Fruit fly (Drosophila melanogaster) whole organism, adult: ENCODE results near the gene GlcAT-P.
A peak's percentile ranks its signal among the peaks of the same experiment; 100 is the strongest.

Source experiments
- CG11617 ChIP-seq: fragments of 200-800 bp; sonication (Bioruptor generic); optimal IDR thresholded peaks from 2 replicates; lab custom pipeline; 2017; ENCODE audit warnings: mild to moderate bottlenecking, missing biosample characterization, missing genetic modification reagents, missing genetic modification characterization
- CG12768 ChIP-seq: fragments of 200-800 bp; sonication (Bioruptor generic); optimal IDR thresholded peaks from 2 replicates; lab custom pipeline; 2017; ENCODE audit warnings: missing biosample characterization, missing genetic modification characterization, mild to moderate bottlenecking, moderate library complexity, missing genetic modification reagents
- CG14711 ChIP-seq: fragments of 200-800 bp; sonication (Bioruptor generic); optimal IDR thresholded peaks from 2 replicates; lab custom pipeline; 2018; ENCODE audit warnings: missing biosample characterization, mild to moderate bottlenecking, missing genetic modification characterization, moderate library complexity
- CG1620 ChIP-seq: fragments of 200-800 bp; sonication (Bioruptor generic); optimal IDR thresholded peaks from 2 replicates; lab custom pipeline; 2016; ENCODE audit warnings: missing biosample characterization, missing genetic modification characterization
- CG33017 ChIP-seq: fragments of 200-800 bp; sonication (Bioruptor generic); optimal IDR thresholded peaks from 2 replicates; lab custom pipeline; 2018; ENCODE audit warnings: missing biosample characterization, mild to moderate bottlenecking, missing genetic modification characterization, moderate library complexity
- CG5204 ChIP-seq: fragments of 200-800 bp; sonication (Bioruptor generic); optimal IDR thresholded peaks from 2 replicates; lab custom pipeline; 2016; ENCODE audit warnings: missing biosample characterization, missing genetic modification characterization
- CG7045 ChIP-seq: fragments of 200-800 bp; sonication (Bioruptor generic); optimal IDR thresholded peaks from 2 replicates; lab custom pipeline; 2017; ENCODE audit warnings: missing biosample characterization, mild to moderate bottlenecking, missing genetic modification characterization
- CG7101 ChIP-seq: fragments of 200-800 bp; sonication (Bioruptor generic); optimal IDR thresholded peaks from 2 replicates; lab custom pipeline; 2018; ENCODE audit warnings: missing biosample characterization, mild to moderate bottlenecking, missing genetic modification characterization, moderate library complexity
- Clk ChIP-seq: fragments of 200-800 bp; sonication (Bioruptor generic); optimal IDR thresholded peaks from 2 replicates; lab custom pipeline; 2017; ENCODE audit warnings: missing biosample characterization, missing genetic modification characterization
- Crg-1 ChIP-seq: fragments of 200-800 bp; sonication (Bioruptor generic); optimal IDR thresholded peaks from 2 replicates; lab custom pipeline; 2016; ENCODE audit warnings: missing biosample characterization, missing genetic modification characterization
- Hr96 ChIP-seq: fragments of 200-800 bp; sonication (Bioruptor generic); optimal IDR thresholded peaks from 2 replicates; lab custom pipeline; 2016; ENCODE audit warnings: missing biosample characterization, missing genetic modification characterization
- Mnt ChIP-seq: fragments of 200-800 bp; sonication (Bioruptor generic); optimal IDR thresholded peaks from 2 replicates; lab custom pipeline; 2016; ENCODE audit warnings: missing biosample characterization, mild to moderate bottlenecking, missing genetic modification characterization
- bab1 ChIP-seq: fragments of 200-800 bp; sonication (Bioruptor generic); optimal IDR thresholded peaks from 3 replicates; lab custom pipeline; 2019; ENCODE audit warnings: missing biosample characterization, mild to moderate bottlenecking, missing genetic modification characterization, moderate library complexity
- cic ChIP-seq: fragments of 200-800 bp; sonication (Bioruptor generic); optimal IDR thresholded peaks from 2 replicates; lab custom pipeline; 2017; ENCODE audit warnings: missing biosample characterization, mild to moderate bottlenecking, missing genetic modification characterization, moderate library complexity
- cnc ChIP-seq, 2 experiments: fragments of >200 bp; optimal IDR thresholded peaks; 2 replicates each; lab custom pipeline; 2017
- kay ChIP-seq: fragments of 200-800 bp; sonication (Bioruptor generic); peaks from one replicate; lab custom pipeline; 2016; ENCODE audit warnings: missing biosample characterization, missing genetic modification characterization, borderline replicate concordance
- ovo ChIP-seq: fragments of 200-800 bp; sonication (Bioruptor generic); optimal IDR thresholded peaks from 2 replicates; lab custom pipeline; 2016; ENCODE audit warnings: missing biosample characterization, missing genetic modification characterization
- pad ChIP-seq: fragments of 200-800 bp; sonication (Bioruptor generic); optimal IDR thresholded peaks from 3 replicates; lab custom pipeline; 2017; ENCODE audit warnings: missing biosample characterization, missing genetic modification characterization, mild to moderate bottlenecking, moderate library complexity, missing genetic modification reagents
- tj ChIP-seq: fragments of 200-800 bp; sonication (Bioruptor generic); optimal IDR thresholded peaks from 3 replicates; lab custom pipeline; 2017; ENCODE audit warnings: missing biosample characterization, mild to moderate bottlenecking, missing genetic modification characterization, moderate library complexity
- toe ChIP-seq: fragments of 200-800 bp; sonication (Bioruptor generic); optimal IDR thresholded peaks from 2 replicates; lab custom pipeline; 2016; ENCODE audit warnings: missing biosample characterization, missing genetic modification characterization

GlcAT-P gene

DNA sequence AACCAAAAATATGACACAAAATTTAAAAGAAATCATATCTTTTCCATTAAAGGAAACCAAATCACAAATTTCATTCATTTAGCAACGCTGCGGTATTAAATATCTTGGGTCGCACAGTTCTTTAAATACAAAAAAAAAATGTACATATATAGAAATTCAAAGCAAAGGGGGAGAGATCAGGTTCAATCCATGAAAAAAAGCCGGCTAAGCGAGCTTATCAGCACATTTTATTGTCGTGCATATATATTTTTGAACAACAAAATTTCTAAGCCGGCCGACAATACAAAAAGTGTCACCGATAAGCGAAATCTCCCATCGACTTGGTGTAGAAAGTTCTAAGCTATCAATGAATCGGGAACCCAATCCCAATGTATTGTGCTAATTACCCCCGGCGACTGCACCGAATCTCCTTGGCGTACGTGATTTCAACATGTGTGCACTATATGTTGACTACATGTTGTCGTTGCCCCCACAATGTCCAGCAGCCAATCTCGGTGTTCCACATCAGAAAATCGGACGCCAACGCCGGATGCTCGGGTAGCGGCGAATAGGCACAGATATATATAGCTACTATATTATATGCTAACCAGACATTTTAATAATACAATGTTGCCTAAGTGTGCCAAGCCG lies 6.6 kb upstream of the GlcAT-P start:
- TF ChIP-seq CG11617 (GFP tag; lab: Kevin White, UChicago) (no peak), tj (peak; percentile 96), Crg-1 (GFP tag; lab: Kevin White, UChicago) (no peak), kay (GFP tag; lab: Kevin White, UChicago) (no peak), CG12768 (no peak), cnc (optimal IDR thresholded peaks at IDR 0.05; lab: Kevin White, UChicago) (no peak), CG7101 (tag; lab: Kevin White, UChicago) (no peak)

DNA sequence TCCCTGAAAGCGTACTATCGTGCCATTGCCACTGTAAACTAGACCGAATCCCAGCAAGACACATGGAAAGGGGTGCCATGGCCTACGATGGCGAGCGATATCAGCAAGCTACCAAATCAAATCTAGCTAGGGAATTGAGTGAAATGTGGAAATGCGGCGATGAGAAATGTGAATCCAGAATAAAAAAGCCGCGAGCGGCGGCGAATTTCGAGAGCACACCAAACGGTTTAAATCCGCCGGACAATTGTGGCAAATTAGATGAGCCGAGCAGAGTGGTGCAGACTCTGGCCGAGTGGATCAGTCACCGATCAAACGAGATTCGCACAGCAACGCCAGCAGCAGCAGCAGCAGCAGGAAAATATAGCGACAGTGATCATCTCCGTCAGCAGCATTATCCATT lies 3.7 kb upstream of the GlcAT-P start, which contains the start of gene nkt:
nkt (plus strand) TSS at position 301 of the 400 bp plus-strand sequence.
- TF ChIP-seq pad (GFP tag; lab: Kevin White, UChicago) (no peak), CG7101 (tag; lab: Kevin White, UChicago) (no peak), CG33017 (tag; lab: Kevin White, UChicago) (no peak), ovo (no peak), CG7045 (no peak), CG5204 (GFP tag; lab: Kevin White, UChicago) (no peak), toe (GFP tag; lab: Kevin White, UChicago) (no peak), CG1620 (GFP tag; lab: Kevin White, UChicago) (no peak), Clk (GFP tag; lab: Kevin White, UChicago) (no peak), Mnt (GFP tag; lab: Kevin White, UChicago) (no peak), CG12768 (no peak), CG14711 (tag; lab: Kevin White, UChicago) (no peak), CG11617 (GFP tag; lab: Kevin White, UChicago) (no peak), cnc (optimal IDR thresholded peaks at IDR 0.05; lab: Kevin White, UChicago) (no peak), bab1 (GFP tag; lab: Kevin White, UChicago) (no peak), kay (GFP tag; lab: Kevin White, UChicago) (no peak), tj (no peak)

DNA sequence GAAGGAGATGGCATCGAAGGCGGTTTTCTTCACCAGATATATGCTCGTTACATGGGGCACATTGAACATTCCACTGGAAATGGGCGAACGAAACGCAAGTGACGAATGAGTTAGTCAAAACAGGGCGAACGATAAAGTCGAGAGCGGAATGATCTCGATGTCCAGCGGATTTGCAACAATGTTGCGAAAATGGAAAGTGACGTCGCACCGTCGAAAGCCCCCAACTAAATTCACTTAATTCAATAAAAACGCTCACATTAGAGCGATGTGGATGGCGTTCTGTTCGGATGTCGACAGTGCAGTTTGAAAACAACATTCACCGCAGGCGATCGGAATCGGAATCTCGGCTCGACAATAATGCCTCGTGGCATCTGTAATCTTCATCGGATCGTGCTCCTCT lies 2.0 kb upstream of the GlcAT-P start, which contains the start of gene CG7607:
CG7607 (plus strand) TSS at position 301 of the 400 bp plus-strand sequence.
- TF ChIP-seq ovo: no peak
- TF ChIP-seq Crg-1 (GFP tag; lab: Kevin White, UChicago): no peak
- TF ChIP-seq CG7101 (tag; lab: Kevin White, UChicago): no peak
- no peak for TF ChIP-seq tj
- TF ChIP-seq CG12768: no peak
- TF ChIP-seq bab1 (GFP tag; lab: Kevin White, UChicago): no peak
- no peak for TF ChIP-seq CG1620 (GFP tag; lab: Kevin White, UChicago)
- no peak for TF ChIP-seq CG14711 (tag; lab: Kevin White, UChicago)
- no peak for TF ChIP-seq pad (GFP tag; lab: Kevin White, UChicago)
- no peak for TF ChIP-seq CG5204 (GFP tag; lab: Kevin White, UChicago)
- no peak for TF ChIP-seq CG33017 (tag; lab: Kevin White, UChicago)
- TF ChIP-seq Mnt (GFP tag; lab: Kevin White, UChicago): no peak
- TF ChIP-seq CG7045: no peak
- no peak for TF ChIP-seq toe (GFP tag; lab: Kevin White, UChicago)
- TF ChIP-seq Hr96 (GFP tag; lab: Kevin White, UChicago): no peak
- TF ChIP-seq CG11617 (GFP tag; lab: Kevin White, UChicago): no peak

DNA sequence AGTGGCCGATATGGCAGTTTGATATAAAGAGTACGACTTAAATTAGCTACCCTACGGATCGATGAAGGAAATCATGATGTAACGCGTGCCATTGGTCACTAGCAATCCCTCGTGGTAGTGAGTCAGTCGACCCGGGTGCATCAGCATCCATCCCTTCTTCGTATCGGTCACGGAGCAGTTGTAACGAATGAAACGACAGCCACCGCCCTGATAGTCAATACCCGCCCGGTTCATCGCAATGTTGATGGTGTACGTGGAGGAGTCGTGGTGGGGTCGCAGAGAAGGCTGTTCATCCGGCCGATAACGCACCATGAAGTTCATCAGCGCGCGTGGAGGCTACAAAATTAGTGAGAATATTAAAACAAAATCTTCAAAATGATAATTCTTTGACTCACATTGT lies 1.0 kb upstream of the GlcAT-P start:
- TF ChIP-seq CG5204 (GFP tag; lab: Kevin White, UChicago) (no peak), CG33017 (tag; lab: Kevin White, UChicago) (no peak)

DNA sequence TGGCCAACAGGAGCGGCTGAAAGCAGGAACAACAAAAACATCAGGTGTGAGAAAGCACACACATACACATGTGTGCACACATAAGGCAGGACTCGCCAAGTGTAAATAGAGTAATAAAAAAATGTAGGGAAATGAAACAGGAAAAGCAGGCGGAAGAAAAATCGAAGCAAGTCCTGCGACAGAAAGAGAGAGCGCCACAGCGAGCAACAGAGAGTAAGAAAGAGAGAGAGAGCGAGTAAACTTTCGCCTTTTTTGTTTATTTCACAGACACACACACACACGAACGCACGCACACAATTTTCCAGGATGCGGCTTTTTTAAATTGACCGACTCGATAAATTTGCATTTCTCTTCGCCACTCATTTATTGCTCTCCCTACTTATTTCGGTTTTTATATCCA lies 476 bp downstream of the GlcAT-P start:
- TF ChIP-seq Mnt (GFP tag; lab: Kevin White, UChicago) (no peak), CG7045 (no peak)

DNA sequence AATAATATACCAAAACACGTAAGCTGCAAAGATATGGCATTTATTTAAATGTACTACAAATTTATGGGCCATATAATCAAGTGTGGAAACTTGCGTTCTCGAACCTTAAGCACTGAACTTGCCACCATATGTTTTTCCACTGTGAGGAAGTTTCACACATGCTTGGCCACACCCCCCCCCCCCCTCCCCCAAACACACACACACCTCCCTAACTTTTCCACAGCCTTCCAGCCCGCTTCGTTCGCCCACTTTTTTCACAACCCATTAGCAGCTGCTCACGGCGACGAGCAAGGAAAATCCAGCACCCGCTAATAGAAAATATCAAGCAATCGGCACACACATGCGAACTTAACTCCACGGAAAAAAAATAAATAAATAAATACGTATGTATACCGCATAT lies 2.1 kb downstream of the GlcAT-P start:
- TF ChIP-seq bab1 (GFP tag; lab: Kevin White, UChicago): no peak
- TF ChIP-seq Crg-1 (GFP tag; lab: Kevin White, UChicago): no peak
- no peak for TF ChIP-seq CG7101 (tag; lab: Kevin White, UChicago)
- no peak for TF ChIP-seq pad (GFP tag; lab: Kevin White, UChicago)
- TF ChIP-seq CG5204 (GFP tag; lab: Kevin White, UChicago): no peak

DNA sequence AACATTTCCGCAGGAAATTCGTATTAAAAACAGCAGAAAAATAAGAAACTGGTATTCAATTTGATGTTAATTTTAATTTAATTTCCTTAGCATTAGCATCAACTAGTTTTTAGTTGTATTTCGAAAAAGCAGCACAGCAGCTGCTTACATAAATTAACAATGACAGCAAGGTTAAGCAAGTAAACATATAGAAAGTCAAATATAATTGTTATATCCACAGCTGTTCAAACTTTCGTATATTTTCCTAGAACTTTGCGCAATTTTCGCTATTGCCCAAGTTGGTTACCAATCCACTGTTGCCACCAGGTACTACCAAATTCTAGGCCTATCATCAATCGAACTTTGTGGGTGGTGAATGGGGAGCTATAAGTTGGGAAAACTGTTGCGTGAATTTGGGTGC lies 7.3 kb downstream of the GlcAT-P start:
- no peak for TF ChIP-seq Clk (GFP tag; lab: Kevin White, UChicago)
- TF ChIP-seq tj: no peak
- no peak for TF ChIP-seq CG1620 (GFP tag; lab: Kevin White, UChicago)
- no peak for TF ChIP-seq Hr96 (GFP tag; lab: Kevin White, UChicago)
- TF ChIP-seq CG33017 (tag; lab: Kevin White, UChicago): no peak
- no peak for TF ChIP-seq Mnt (GFP tag; lab: Kevin White, UChicago)
- TF ChIP-seq ovo: no peak
- no peak for TF ChIP-seq bab1 (GFP tag; lab: Kevin White, UChicago)
- no peak for TF ChIP-seq toe (GFP tag; lab: Kevin White, UChicago)
- TF ChIP-seq CG7101 (tag; lab: Kevin White, UChicago): no peak
- no peak for TF ChIP-seq kay (GFP tag; lab: Kevin White, UChicago)
- no peak for TF ChIP-seq CG7045
- no peak for TF ChIP-seq CG11617 (GFP tag; lab: Kevin White, UChicago)
- no peak for TF ChIP-seq cic (GFP tag; lab: Kevin White, UChicago)
- TF ChIP-seq pad (GFP tag; lab: Kevin White, UChicago): no peak
- TF ChIP-seq CG14711 (tag; lab: Kevin White, UChicago): no peak
- TF ChIP-seq CG12768: no peak
